Worm (Caenorhabditis elegans): ENCODE data around the gene sre-12.

The sre-12 gene

ce11 chrV:6953797-6954196 lies 25.1 kb downstream of the sre-12 start, which contains the start of gene srg-31:
Gene srg-31, minus strand, starts transcription at chrV:6953897.
- TF ChIP-seq elt-1 (tag; optimal IDR thresholded peaks at IDR 0.05), result no peak
- no peak for TF ChIP-seq nhr-43 (tag; optimal IDR thresholded peaks at IDR 0.05; ENCODE audit: poor library complexity, severe bottlenecking)
- TF ChIP-seq ztf-4 (tag; optimal IDR thresholded peaks at IDR 0.05), result no peak
- no peak for TF ChIP-seq nhr-76 (tag; optimal IDR thresholded peaks at IDR 0.05)
- TF ChIP-seq lin-15B (tag; optimal IDR thresholded peaks at IDR 0.05), result no peak
- no peak for TF ChIP-seq ceh-9 (tag; optimal IDR thresholded peaks at IDR 0.05)
- no peak for TF ChIP-seq fos-1 (tag; optimal IDR thresholded peaks at IDR 0.05)
- TF ChIP-seq nhr-67 (tag; optimal IDR thresholded peaks at IDR 0.05), result no peak
- no peak for TF ChIP-seq aly-2 (tag; optimal IDR thresholded peaks at IDR 0.05)
- TF ChIP-seq nhr-237 (tag; optimal IDR thresholded peaks at IDR 0.05), result no peak
- no peak for TF ChIP-seq zag-1 (tag; optimal IDR thresholded peaks at IDR 0.05)
- TF ChIP-seq pha-4 (tag; optimal IDR thresholded peaks at IDR 0.05), result no peak
- no peak for TF ChIP-seq mml-1 (tag; optimal IDR thresholded peaks at IDR 0.05)

DNA sequence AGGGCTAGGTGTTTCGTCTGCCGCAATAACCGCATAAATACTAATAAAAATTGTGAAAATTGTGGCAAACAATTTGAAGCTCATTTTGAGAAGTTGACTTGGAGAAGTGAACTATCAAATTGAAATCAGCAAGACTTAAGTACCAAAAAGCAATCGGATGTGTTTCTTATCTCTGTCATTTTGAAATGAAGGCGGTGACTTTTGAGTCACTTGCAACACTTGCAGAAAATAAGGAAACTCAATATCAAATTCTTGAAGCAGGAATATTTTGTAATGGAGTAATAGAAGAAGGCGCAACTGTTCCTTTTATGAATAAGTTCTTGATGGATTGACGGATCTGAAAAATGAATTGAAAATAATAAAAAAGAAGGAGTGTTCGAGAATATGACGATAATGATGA lies 27.6 kb downstream of the sre-12 start, which contains the start of gene T07H8.11:
TSS of gene T07H8.11 (minus strand) at position 101 of the 400 bp plus-strand sequence.
- no peak for TF ChIP-seq nhr-237 (tag; optimal IDR thresholded peaks at IDR 0.05)
- no peak for TF ChIP-seq sea-2 (GFP tag; optimal IDR thresholded peaks at IDR 0.05)
- no peak for TF ChIP-seq ama-1 (optimal IDR thresholded peaks at IDR 0.05)
- TF ChIP-seq nhr-43 (tag; optimal IDR thresholded peaks at IDR 0.05; ENCODE audit: poor library complexity, severe bottlenecking), result no peak
- TF ChIP-seq egl-5 (tag; optimal IDR thresholded peaks at IDR 0.05), result no peak
- no peak for TF ChIP-seq hmg-11 (tag; optimal IDR thresholded peaks at IDR 0.05)
- TF ChIP-seq lin-39 (tag; optimal IDR thresholded peaks at IDR 0.05), result no peak
- TF ChIP-seq nhr-11 (tag; optimal IDR thresholded peaks at IDR 0.05), result no peak

DNA sequence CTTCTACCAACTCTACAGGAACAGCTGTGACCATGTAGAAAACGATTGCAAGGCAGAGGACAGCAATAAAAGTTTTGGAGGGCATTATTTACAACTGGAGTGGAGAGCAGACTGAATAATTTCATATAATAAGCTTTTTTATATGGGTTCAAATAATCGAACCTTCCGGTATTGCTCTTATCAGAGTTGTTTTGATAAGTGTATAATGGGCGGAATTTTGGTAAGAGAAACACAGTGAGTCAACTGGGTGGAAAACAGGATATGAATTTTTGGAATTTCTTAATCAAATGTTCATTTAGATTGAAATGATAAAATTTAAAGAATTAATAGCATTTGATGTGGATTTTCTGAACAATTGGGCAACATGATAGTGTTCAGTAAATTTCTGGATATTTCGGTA lies 29.1 kb downstream of the sre-12 start, which contains the start of gene Y57E12B.11:
TSS of gene Y57E12B.11 (minus strand) at position 101 of the 400 bp plus-strand sequence.
- TF ChIP-seq skn-1 (tag; optimal IDR thresholded peaks at IDR 0.05) (no peak), lin-15B (tag; optimal IDR thresholded peaks at IDR 0.05) (no peak), ama-1 (optimal IDR thresholded peaks at IDR 0.05) (no peak), nhr-77 (tag; optimal IDR thresholded peaks at IDR 0.05) (no peak), ztf-4 (tag; optimal IDR thresholded peaks at IDR 0.05) (no peak), ZK546.5 (tag; optimal IDR thresholded peaks at IDR 0.05) (no peak), nhr-25 (tag; optimal IDR thresholded peaks at IDR 0.05) (no peak), unc-39 (tag; optimal IDR thresholded peaks at IDR 0.05) (no peak), pha-4 (tag; optimal IDR thresholded peaks at IDR 0.05) (no peak), hmg-11 (tag; optimal IDR thresholded peaks at IDR 0.05) (no peak)

DNA sequence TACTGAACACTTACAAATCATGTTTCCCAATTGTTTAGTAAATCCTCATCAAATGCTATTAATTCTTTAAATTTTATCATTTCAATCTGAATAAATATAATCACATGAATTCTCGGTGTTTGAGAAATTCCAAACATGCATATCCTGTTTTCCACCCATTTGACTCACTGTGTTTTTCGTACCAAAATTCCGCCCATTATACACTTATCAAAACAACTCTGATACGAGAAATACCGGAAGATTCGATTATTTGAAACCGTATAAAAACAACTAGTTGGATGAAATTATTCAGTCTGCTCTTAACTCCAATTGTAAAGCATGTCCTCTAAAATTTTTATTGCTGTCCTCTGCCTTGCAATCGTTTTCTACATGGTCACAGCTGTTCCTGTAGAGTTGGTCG lies 30.7 kb downstream of the sre-12 start, which contains the start of gene Y57E12B.1:
TSS of gene Y57E12B.1 (plus strand) at position 301 of the 400 bp plus-strand sequence.
- TF ChIP-seq elt-3 (tag; optimal IDR thresholded peaks at IDR 0.05) (no peak), eor-1 (tag; optimal IDR thresholded peaks at IDR 0.05) (no peak), R02D3.7 (tag; optimal IDR thresholded peaks at IDR 0.05) (no peak), nhr-11 (tag; optimal IDR thresholded peaks at IDR 0.05) (no peak)

ce11 chrV:6947442-6947841 lies 31.5 kb downstream of the sre-12 start, which contains the start of gene Y57E12B.4:
Gene Y57E12B.4, minus strand, starts transcription at chrV:6947542.
- TF ChIP-seq R02D3.7 (tag; optimal IDR thresholded peaks at IDR 0.05) (no peak), nhr-25 (tag; optimal IDR thresholded peaks at IDR 0.05) (no peak), pha-4 (tag; optimal IDR thresholded peaks at IDR 0.05) (no peak), ztf-11 (tag; optimal IDR thresholded peaks at IDR 0.05) (no peak), elt-3 (tag; optimal IDR thresholded peaks at IDR 0.05) (no peak), ztf-4 (tag; optimal IDR thresholded peaks at IDR 0.05) (no peak), nhr-23 (tag; optimal IDR thresholded peaks at IDR 0.05) (no peak), nhr-76 (tag; optimal IDR thresholded peaks at IDR 0.05) (no peak), jun-1 (tag; optimal IDR thresholded peaks at IDR 0.05) (no peak), nfya-1 (tag; optimal IDR thresholded peaks at IDR 0.05; ENCODE audit: insufficient read depth) (no peak), nhr-11 (tag; optimal IDR thresholded peaks at IDR 0.05) (no peak), ceh-82 (tag; optimal IDR thresholded peaks at IDR 0.05) (no peak), ceh-9 (tag; optimal IDR thresholded peaks at IDR 0.05) (no peak)

DNA sequence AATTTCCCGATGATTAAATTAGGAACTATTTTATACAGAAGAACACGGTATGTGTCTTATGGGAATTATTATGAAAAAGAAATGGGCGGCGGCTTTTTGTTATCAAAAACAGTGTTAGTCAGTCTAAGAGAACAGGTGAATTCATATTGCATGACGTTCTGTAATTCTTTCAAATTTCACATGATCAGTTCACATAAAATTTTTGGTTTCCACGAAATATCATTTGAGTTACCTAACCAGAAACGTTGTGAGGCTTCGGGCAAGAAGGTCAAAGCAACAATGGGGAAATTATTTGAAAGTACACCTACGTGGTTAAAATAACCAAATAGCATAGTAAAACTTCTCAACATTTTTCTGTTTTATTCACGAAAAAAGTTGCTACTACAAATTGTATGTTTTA lies 43.0 kb downstream of the sre-12 start, which contains the start of gene Y57E12B.10:
TSS of gene Y57E12B.10 (minus strand) at position 101 of the 400 bp plus-strand sequence.
- TF ChIP-seq zag-1 (tag; optimal IDR thresholded peaks at IDR 0.05) (no peak), elt-1 (tag; optimal IDR thresholded peaks at IDR 0.05) (no peak), ztf-4 (tag; optimal IDR thresholded peaks at IDR 0.05) (no peak), daf-12 (tag; optimal IDR thresholded peaks at IDR 0.05) (no peak), fkh-10 (GFP tag; optimal IDR thresholded peaks at IDR 0.05) (no peak), ztf-11 (tag; optimal IDR thresholded peaks at IDR 0.05) (no peak), pha-4 (tag; optimal IDR thresholded peaks at IDR 0.05) (no peak), nhr-12 (tag; optimal IDR thresholded peaks at IDR 0.05) (no peak), ceh-16 (tag; optimal IDR thresholded peaks at IDR 0.05) (no peak), mdl-1 (tag; optimal IDR thresholded peaks at IDR 0.05) (no peak), snpc-4 (tag; optimal IDR thresholded peaks at IDR 0.05) (no peak), skn-1 (tag; optimal IDR thresholded peaks at IDR 0.05) (no peak), nhr-25 (tag; optimal IDR thresholded peaks at IDR 0.05) (no peak), nfya-1 (tag; optimal IDR thresholded peaks at IDR 0.05; ENCODE audit: insufficient read depth) (no peak), nhr-76 (tag; optimal IDR thresholded peaks at IDR 0.05) (no peak)
